Fruit fly (Drosophila melanogaster): ENCODE results near the gene Dhc1.
A peak's percentile ranks its signal among the peaks of the same experiment; 100 is the strongest.

Dhc1 gene

DNA sequence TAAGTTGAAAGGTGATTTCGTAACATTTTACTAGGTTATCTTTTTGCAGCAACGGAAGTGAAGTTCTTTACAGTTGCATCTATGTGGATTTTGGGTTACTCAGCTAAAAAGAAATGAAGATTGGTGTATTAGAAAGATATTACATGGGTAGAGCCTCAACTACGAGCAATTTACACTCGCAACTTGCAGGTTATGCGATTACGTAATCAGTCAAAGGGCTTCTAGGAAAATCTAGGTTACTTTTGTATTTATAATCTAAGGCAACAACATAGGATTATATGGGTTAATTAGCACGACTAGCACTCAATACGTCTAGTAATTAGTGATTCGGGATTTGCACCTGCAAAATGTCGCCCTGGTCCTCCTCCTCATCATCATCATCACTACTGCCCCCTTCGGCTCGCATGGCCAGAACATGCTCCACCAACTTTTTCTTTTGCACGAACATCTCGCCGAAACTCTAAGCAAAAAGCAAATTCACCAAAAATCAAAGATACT is at the start of gene Dhc1:
Dhc1 (minus strand) TSS at position 448 of the 498 bp plus-strand sequence.
- no peak for TF ChIP-seq CG12605 (GFP tag; IDR thresholded peaks at IDR 0.05)
- no peak for TF ChIP-seq CG17806 (tag; optimal IDR thresholded peaks at IDR 0.05)
- no peak for TF ChIP-seq Ets98B (GFP tag; IDR thresholded peaks at IDR 0.05)
- TF ChIP-seq CG14655 (GFP tag; optimal IDR thresholded peaks at IDR 0.05): no peak
- TF ChIP-seq CG15710 (tag; optimal IDR thresholded peaks at IDR 0.05): no peak
- TF ChIP-seq CG32121 (GFP tag; IDR thresholded peaks at IDR 0.05): no peak
- no peak for TF ChIP-seq CG10348 (GFP tag; IDR thresholded peaks at IDR 0.05)

dm6 chr3R:9710886-9711285 is 36.4 kb upstream of the Dhc1 start, which contains the start of the genes trbd and dmt:
Gene trbd (minus strand): TSS chr3R:9711037.
Gene dmt (plus strand): TSS chr3R:9711142.
- TF ChIP-seq CG34367 (tag; optimal IDR thresholded peaks at IDR 0.05): no peak
- no peak for TF ChIP-seq gl (tag; optimal IDR thresholded peaks at IDR 0.05)
- no peak for TF ChIP-seq D1 (tag; optimal IDR thresholded peaks at IDR 0.05)
- TF ChIP-seq CG13204 (GFP tag; optimal IDR thresholded peaks at IDR 0.05): no peak
- no peak for TF ChIP-seq rn (GFP tag; IDR thresholded peaks at IDR 0.05)
- no peak for TF ChIP-seq CG15710 (tag; optimal IDR thresholded peaks at IDR 0.05)
- no peak for TF ChIP-seq Pif1B (GFP tag; optimal IDR thresholded peaks at IDR 0.05)
- no peak for TF ChIP-seq CG9948 (tag; optimal IDR thresholded peaks at IDR 0.05)
- no peak for TF ChIP-seq CG14655 (GFP tag; optimal IDR thresholded peaks at IDR 0.05)

- no peak for TF ChIP-seq Pif1B (GFP tag; optimal IDR thresholded peaks at IDR 0.05)
- TF ChIP-seq CG14655 (GFP tag; optimal IDR thresholded peaks at IDR 0.05): no peak
- TF ChIP-seq Ets98B (GFP tag; IDR thresholded peaks at IDR 0.05): no peak
- no peak for TF ChIP-seq fd96Ca (GFP tag; IDR thresholded peaks at IDR 0.05)
- no peak for TF ChIP-seq CG8301 (tag; optimal IDR thresholded peaks at IDR 0.05)
- TF ChIP-seq CG8159 (tag; optimal IDR thresholded peaks at IDR 0.05): no peak
Measured at dm6 chr3R:9710228-9710627, 35.8 kb upstream of the Dhc1 start.

dm6 chr3R:9705008-9705628 is 30.7 kb upstream of the Dhc1 start, which contains the start of gene Unc-115a:
Gene Unc-115a (minus strand): TSS chr3R:9705417.
- peak; percentile 6 for TF ChIP-seq CG17806 (tag; optimal IDR thresholded peaks at IDR 0.05)
- TF ChIP-seq Ets98B (GFP tag; IDR thresholded peaks at IDR 0.05): no peak
- TF ChIP-seq CG12605 (GFP tag; IDR thresholded peaks at IDR 0.05): no peak
- TF ChIP-seq CG34367 (tag; optimal IDR thresholded peaks at IDR 0.05): peak; percentile 35
- TF ChIP-seq CG9948 (tag; optimal IDR thresholded peaks at IDR 0.05): no peak
- TF ChIP-seq D1 (tag; optimal IDR thresholded peaks at IDR 0.05): no peak
- no peak for TF ChIP-seq CG13204 (GFP tag; optimal IDR thresholded peaks at IDR 0.05)
- no peak for TF ChIP-seq fd96Ca (GFP tag; IDR thresholded peaks at IDR 0.05)
- no peak for TF ChIP-seq CG8301 (tag; optimal IDR thresholded peaks at IDR 0.05)
- no peak for TF ChIP-seq rn (GFP tag; IDR thresholded peaks at IDR 0.05)
- peak; percentile 43 for TF ChIP-seq gl (tag; optimal IDR thresholded peaks at IDR 0.05)
- no peak for TF ChIP-seq CG14655 (GFP tag; optimal IDR thresholded peaks at IDR 0.05)
- no peak for TF ChIP-seq Pif1A (GFP tag; optimal IDR thresholded peaks at IDR 0.05)
- TF ChIP-seq CG15710 (tag; optimal IDR thresholded peaks at IDR 0.05): peak; percentile 21
- TF ChIP-seq Pif1B (GFP tag; optimal IDR thresholded peaks at IDR 0.05): no peak
- TF ChIP-seq Snoo (tag; optimal IDR thresholded peaks at IDR 0.05): peak; percentile 36
- no peak for TF ChIP-seq CG10348 (GFP tag; IDR thresholded peaks at IDR 0.05)

- TF ChIP-seq EcR (GFP tag; optimal IDR thresholded peaks at IDR 0.05) (peak; percentile 27), Pif1B (GFP tag; optimal IDR thresholded peaks at IDR 0.05) (no peak), CG12605 (GFP tag; IDR thresholded peaks at IDR 0.05) (no peak)
Measured at dm6 chr3R:9704183-9705007, 30.0 kb upstream of the Dhc1 start.

DNA sequence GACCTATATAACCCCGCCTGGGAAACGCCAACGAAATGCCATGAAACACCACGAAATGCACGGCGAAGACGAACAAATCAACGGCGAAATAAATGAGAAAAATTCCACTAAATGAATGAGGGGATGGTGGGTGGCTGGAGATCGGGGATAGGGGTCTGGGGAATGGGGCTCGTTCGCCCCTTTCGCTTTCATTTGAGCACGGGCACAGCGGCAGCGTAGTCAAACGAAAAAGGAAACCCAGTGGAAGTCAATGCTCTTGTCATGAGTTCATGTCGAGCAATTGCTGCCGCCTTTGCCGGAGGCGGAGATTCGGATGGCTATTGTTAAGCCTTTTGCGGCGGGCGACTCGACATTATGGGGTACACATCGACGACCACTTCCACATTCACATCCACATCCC is 28.8 kb upstream of the Dhc1 start:
- TF ChIP-seq EcR (GFP tag; optimal IDR thresholded peaks at IDR 0.05): peak; percentile 68
- TF ChIP-seq CG13204 (GFP tag; optimal IDR thresholded peaks at IDR 0.05): no peak

DNA sequence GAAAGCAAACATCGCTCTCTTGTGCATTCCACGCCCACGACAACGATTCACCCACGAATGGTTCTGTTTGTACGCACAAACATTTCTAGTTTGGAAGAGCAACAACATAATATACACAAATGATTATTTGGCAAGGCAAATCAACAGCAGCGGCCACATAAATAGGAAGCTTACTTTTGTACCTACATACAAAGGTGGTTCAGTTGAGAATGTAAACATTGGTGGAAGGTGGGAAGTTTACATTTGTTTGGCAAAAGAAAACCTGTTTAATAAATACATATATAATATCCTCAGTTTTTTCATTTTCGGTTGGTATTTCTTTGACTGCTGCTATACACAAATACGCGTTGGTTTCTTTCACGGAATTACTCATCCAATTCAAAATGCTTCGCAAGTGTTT is 28.1 kb upstream of the Dhc1 start:
- TF ChIP-seq Snoo (tag; optimal IDR thresholded peaks at IDR 0.05) (peak; percentile 27), Pif1B (GFP tag; optimal IDR thresholded peaks at IDR 0.05) (peak; percentile 37), fd96Ca (GFP tag; IDR thresholded peaks at IDR 0.05) (no peak), rn (GFP tag; IDR thresholded peaks at IDR 0.05) (no peak), CG12605 (GFP tag; IDR thresholded peaks at IDR 0.05) (no peak), CG13204 (GFP tag; optimal IDR thresholded peaks at IDR 0.05) (no peak), EcR (GFP tag; optimal IDR thresholded peaks at IDR 0.05) (no peak), CG32121 (GFP tag; IDR thresholded peaks at IDR 0.05) (no peak), CG14655 (GFP tag; optimal IDR thresholded peaks at IDR 0.05) (peak; percentile 67), Pif1A (GFP tag; optimal IDR thresholded peaks at IDR 0.05) (no peak), CG34367 (tag; optimal IDR thresholded peaks at IDR 0.05) (peak; percentile 7), CG15710 (tag; optimal IDR thresholded peaks at IDR 0.05) (peak; percentile 12), CG17806 (tag; optimal IDR thresholded peaks at IDR 0.05) (peak; percentile 38), gl (tag; optimal IDR thresholded peaks at IDR 0.05) (no peak), CG9948 (tag; optimal IDR thresholded peaks at IDR 0.05) (peak; percentile 30), D1 (tag; optimal IDR thresholded peaks at IDR 0.05) (no peak), CG8159 (tag; optimal IDR thresholded peaks at IDR 0.05) (peak; percentile 33), CG4496 (GFP tag; IDR thresholded peaks at IDR 0.05) (no peak), Ets98B (GFP tag; IDR thresholded peaks at IDR 0.05) (no peak), CG10348 (GFP tag; IDR thresholded peaks at IDR 0.05) (no peak), CG8301 (tag; optimal IDR thresholded peaks at IDR 0.05) (peak; percentile 71)

All from whole organism, pupa.